Worm (Caenorhabditis elegans) whole organism, mixed stage, embryonic: ENCODE measurements around the gene C28H8.5.

Source experiments
- M03D4.4 ChIP-seq: sonication (generic microtip); optimal IDR thresholded peaks from 2 replicates; lab custom pipeline; 2017; ENCODE audit warnings: mild to moderate bottlenecking, missing genetic modification characterization, missing compliant biosample characterization
- bed-3 ChIP-seq: fragments of 200-800 bp; sonication (Bioruptor generic); optimal IDR thresholded peaks from 3 replicates; lab custom pipeline; 2018; ENCODE audit warnings: mild to moderate bottlenecking, missing genetic modification characterization, moderate library complexity, missing compliant biosample characterization
- blmp-1 ChIP-seq: fragments of 150-350 bp; optimal IDR thresholded peaks from 2 replicates; lab custom pipeline; 2014; ENCODE audit warnings: missing biosample characterization, missing genetic modification characterization
- ceh-39 ChIP-seq: fragments of 150-350 bp; optimal IDR thresholded peaks from 2 replicates; lab custom pipeline; 2014; ENCODE audit warnings: missing biosample characterization, missing genetic modification characterization
- ceh-43 ChIP-seq: fragments of 200-800 bp; sonication (Bioruptor generic); optimal IDR thresholded peaks from 2 replicates; lab custom pipeline; 2018; ENCODE audit warnings: mild to moderate bottlenecking, missing genetic modification characterization, moderate library complexity, missing compliant biosample characterization
- ceh-83 ChIP-seq: fragments of 200-800 bp; sonication (Bioruptor generic); optimal IDR thresholded peaks from 2 replicates; lab custom pipeline; 2018; ENCODE audit warnings: mild to moderate bottlenecking, missing genetic modification characterization, missing compliant biosample characterization
- ces-1 ChIP-seq: fragments of 150-350 bp; optimal IDR thresholded peaks from 2 replicates; lab custom pipeline; 2014; ENCODE audit warnings: missing biosample characterization, missing genetic modification reagents, missing genetic modification characterization
- cnd-1 ChIP-seq: fragments of 200-800 bp; sonication (Bioruptor generic); optimal IDR thresholded peaks from 2 replicates; lab custom pipeline; 2018; ENCODE audit warnings: mild to moderate bottlenecking, missing genetic modification characterization, missing compliant biosample characterization
- drap-1 ChIP-seq: fragments of 200-800 bp; sonication (Bioruptor generic); optimal IDR thresholded peaks from 3 replicates; lab custom pipeline; 2018; ENCODE audit warnings: mild to moderate bottlenecking, missing genetic modification characterization, missing compliant biosample characterization
- elt-1 ChIP-seq: sonication (generic microtip); optimal IDR thresholded peaks from 2 replicates; lab custom pipeline; 2017; ENCODE audit warnings: missing genetic modification characterization, mild to moderate bottlenecking, missing compliant biosample characterization, antibody characterized with exemption, moderate library complexity, borderline replicate concordance; ENCODE audit not compliant: insufficient read depth
- elt-3 ChIP-seq: fragments of 150-350 bp; optimal IDR thresholded peaks from 2 replicates; lab custom pipeline; 2014; ENCODE audit warnings: missing biosample characterization, missing genetic modification characterization
- flh-1 ChIP-seq: fragments of 200-800 bp; sonication (Bioruptor generic); optimal IDR thresholded peaks from 2 replicates; lab custom pipeline; 2018; ENCODE audit warnings: mild to moderate bottlenecking, missing genetic modification characterization, moderate library complexity, missing compliant biosample characterization
- ham-2 ChIP-seq: fragments of 200-800 bp; sonication (Bioruptor generic); optimal IDR thresholded peaks from 2 replicates; lab custom pipeline; 2018; ENCODE audit warnings: mild to moderate bottlenecking, missing genetic modification characterization, missing compliant biosample characterization
- lin-13 ChIP-seq: fragments of 150-350 bp; optimal IDR thresholded peaks from 2 replicates; lab custom pipeline; 2014; ENCODE audit warnings: missing biosample characterization, missing genetic modification characterization
- lin-32 ChIP-seq: fragments of 200-800 bp; sonication (Bioruptor generic); optimal IDR thresholded peaks from 2 replicates; lab custom pipeline; 2018; ENCODE audit warnings: mild to moderate bottlenecking, missing genetic modification characterization, missing compliant biosample characterization
- lsy-2 ChIP-seq: fragments of 150-350 bp; optimal IDR thresholded peaks from 2 replicates; lab custom pipeline; 2014; ENCODE audit warnings: missing biosample characterization, missing genetic modification characterization
- mab-5 ChIP-seq: fragments of 150-350 bp; optimal IDR thresholded peaks from 2 replicates; lab custom pipeline; 2014; ENCODE audit warnings: missing biosample characterization, missing genetic modification characterization
- mep-1 ChIP-seq: fragments of 150-350 bp; optimal IDR thresholded peaks from 2 replicates; lab custom pipeline; 2017; ENCODE audit warnings: missing biosample characterization, missing genetic modification reagents, missing genetic modification characterization, inconsistent platforms
- mls-2 ChIP-seq: sonication (generic microtip); optimal IDR thresholded peaks from 2 replicates; lab custom pipeline; 2016; ENCODE audit warnings: mild to moderate bottlenecking, missing genetic modification characterization, moderate library complexity, missing compliant biosample characterization
- nhr-12 ChIP-seq: fragments of 150-350 bp; optimal IDR thresholded peaks from 2 replicates; lab custom pipeline; 2014; ENCODE audit warnings: missing biosample characterization, missing genetic modification characterization
- nhr-2 ChIP-seq: fragments of 150-350 bp; optimal IDR thresholded peaks from 2 replicates; lab custom pipeline; 2014; ENCODE audit warnings: missing biosample characterization, missing genetic modification characterization
- nhr-76 ChIP-seq: sonication (generic microtip); optimal IDR thresholded peaks from 2 replicates; lab custom pipeline; 2017; ENCODE audit warnings: missing biosample characterization, missing genetic modification characterization
- pha-4 ChIP-seq: fragments of 150-350 bp; optimal IDR thresholded peaks from 2 replicates; lab custom pipeline; 2018; ENCODE audit warnings: missing biosample characterization, missing genetic modification reagents, missing genetic modification characterization
- sem-2 ChIP-seq: fragments of 200-800 bp; sonication (Bioruptor generic); optimal IDR thresholded peaks from 2 replicates; lab custom pipeline; 2018; ENCODE audit warnings: mild to moderate bottlenecking, missing genetic modification characterization, missing compliant biosample characterization
- snpc-4 ChIP-seq: fragments of 150-350 bp; optimal IDR thresholded peaks from 2 replicates; lab custom pipeline; 2014; ENCODE audit warnings: missing biosample characterization, missing genetic modification characterization
- sptf-1 ChIP-seq: sonication (generic microtip); optimal IDR thresholded peaks from 2 replicates; lab custom pipeline; 2017; ENCODE audit warnings: mild to moderate bottlenecking, missing genetic modification characterization, moderate library complexity, missing compliant biosample characterization
- tbx-8 ChIP-seq: fragments of 200-800 bp; sonication (Bioruptor generic); optimal IDR thresholded peaks from 2 replicates; lab custom pipeline; 2018; ENCODE audit warnings: mild to moderate bottlenecking, missing genetic modification characterization, moderate library complexity, missing compliant biosample characterization
- unc-120 ChIP-seq: sonication (generic microtip); optimal IDR thresholded peaks from 2 replicates; lab custom pipeline; 2017; ENCODE audit warnings: missing genetic modification characterization, missing compliant biosample characterization; ENCODE audit not compliant: poor library complexity, severe bottlenecking
- unc-39 ChIP-seq: fragments of 150-350 bp; optimal IDR thresholded peaks from 2 replicates; lab custom pipeline; 2014; ENCODE audit warnings: missing biosample characterization, missing genetic modification characterization
- unc-62 ChIP-seq: fragments of 150-350 bp; optimal IDR thresholded peaks from 2 replicates; lab custom pipeline; 2014; ENCODE audit warnings: missing biosample characterization, missing genetic modification reagents, missing genetic modification characterization
- zip-8 ChIP-seq: fragments of 150-350 bp; optimal IDR thresholded peaks from 2 replicates; lab custom pipeline; 2014; ENCODE audit warnings: missing biosample characterization, missing genetic modification characterization
- ztf-11 ChIP-seq: fragments of 150-350 bp; optimal IDR thresholded peaks from 2 replicates; lab custom pipeline; 2014; ENCODE audit warnings: missing biosample characterization, missing genetic modification characterization

The C28H8.5 gene

ce11 chrIII:5906749-5907148 is 22.6 kb downstream of the C28H8.5 start, which contains the start of gene erd-2.2:
Gene erd-2.2, plus strand, starts transcription at chrIII:5907049.
- TF ChIP-seq ceh-83 (GFP tag; lab: Kevin White, UChicago) (no peak), lsy-2 (no peak), elt-1 (tag; lab: Kevin White, UChicago) (no peak), sptf-1 (tag; lab: Kevin White, UChicago) (no peak), nhr-76 (tag; lab: Kevin White, UChicago) (no peak), flh-1 (GFP tag; lab: Kevin White, UChicago) (no peak), bed-3 (no peak), pha-4 (no peak), mep-1 (tag; lab: Kevin White, UChicago) (no peak), ztf-11 (no peak), cnd-1 (tag; lab: Kevin White, UChicago) (no peak)

DNA sequence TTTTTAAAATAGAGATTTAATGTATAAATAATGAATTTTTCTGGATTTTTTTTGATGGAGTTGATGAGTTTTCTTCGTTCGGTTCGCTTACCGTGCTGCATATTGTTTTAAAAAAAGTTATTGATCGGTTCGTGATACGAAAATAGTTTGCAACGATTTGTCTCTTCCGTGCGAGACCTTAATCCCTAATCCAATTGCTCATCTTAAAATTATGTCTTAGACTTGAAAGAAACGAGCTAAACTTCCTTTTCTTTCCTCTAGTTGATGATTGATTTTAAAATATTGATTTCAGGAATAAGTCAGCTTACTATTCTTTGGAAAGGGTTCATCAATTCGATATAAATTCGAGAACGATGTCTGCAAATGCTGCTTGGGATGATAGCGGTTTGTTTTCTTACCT is 24.3 kb downstream of the C28H8.5 start, which contains the start of gene C28H8.3:
C28H8.3 (plus strand) TSS at position 293 of the 400 bp plus-strand sequence.
- no peak for TF ChIP-seq blmp-1 (tag; lab: Kevin White, UChicago)
- no peak for TF ChIP-seq cnd-1 (tag; lab: Kevin White, UChicago)
- no peak for TF ChIP-seq nhr-76 (tag; lab: Kevin White, UChicago)
- no peak for TF ChIP-seq drap-1 (GFP tag; lab: Kevin White, UChicago)
- TF ChIP-seq mep-1 (tag; lab: Kevin White, UChicago), result no peak
- no peak for TF ChIP-seq elt-1 (tag; lab: Kevin White, UChicago)
- no peak for TF ChIP-seq flh-1 (GFP tag; lab: Kevin White, UChicago)
- no peak for TF ChIP-seq zip-8 (tag; lab: Kevin White, UChicago)
- no peak for TF ChIP-seq snpc-4 (tag; lab: Kevin White, UChicago)

DNA sequence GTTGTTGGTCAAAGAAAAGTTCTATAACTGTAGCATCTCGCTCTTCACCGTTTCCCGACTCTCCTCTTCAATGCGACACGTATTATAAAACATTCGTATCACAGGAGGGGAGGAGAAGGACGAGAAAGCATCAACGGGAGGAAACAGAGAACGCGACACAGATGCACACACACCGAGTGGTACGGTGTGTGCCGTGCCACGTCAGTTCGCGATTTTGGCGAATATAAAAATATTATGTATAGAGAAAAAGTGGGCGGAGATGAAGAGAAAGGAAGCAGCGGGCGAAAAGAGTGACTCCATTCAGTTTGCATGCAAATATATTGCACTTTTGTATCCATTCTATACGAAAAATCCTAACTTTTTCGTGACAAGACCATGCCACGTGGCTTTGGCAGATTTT is 30.6 kb downstream of the C28H8.5 start:
- TF ChIP-seq tbx-8 (GFP tag; lab: Kevin White, UChicago) (no peak), nhr-2 (tag; lab: Kevin White, UChicago) (no peak), M03D4.4 (no peak), drap-1 (GFP tag; lab: Kevin White, UChicago) (no peak), bed-3 (no peak), snpc-4 (tag; lab: Kevin White, UChicago) (no peak), ham-2 (GFP tag; lab: Kevin White, UChicago) (no peak), mls-2 (no peak), nhr-76 (tag; lab: Kevin White, UChicago) (no peak), lsy-2 (no peak), ceh-43 (GFP tag; lab: Kevin White, UChicago) (no peak), cnd-1 (tag; lab: Kevin White, UChicago) (no peak)

- TF ChIP-seq unc-62, result no peak
- no peak for TF ChIP-seq lin-32 (GFP tag; lab: Kevin White, UChicago)
- no peak for TF ChIP-seq ztf-11
- TF ChIP-seq cnd-1 (tag; lab: Kevin White, UChicago), result no peak
- TF ChIP-seq bed-3, result no peak
- no peak for TF ChIP-seq elt-3 (tag; lab: Kevin White, UChicago)
- no peak for TF ChIP-seq blmp-1 (tag; lab: Kevin White, UChicago)
- TF ChIP-seq nhr-2 (tag; lab: Kevin White, UChicago), result no peak
- TF ChIP-seq sptf-1 (tag; lab: Kevin White, UChicago), result no peak
- no peak for TF ChIP-seq ceh-39 (tag; lab: Kevin White, UChicago)
- TF ChIP-seq unc-39 (tag; lab: Kevin White, UChicago), result no peak
- no peak for TF ChIP-seq sem-2 (GFP tag; lab: Kevin White, UChicago)
- TF ChIP-seq ceh-83 (GFP tag; lab: Kevin White, UChicago), result no peak
- TF ChIP-seq lsy-2, result no peak
- no peak for TF ChIP-seq nhr-12 (tag; lab: Kevin White, UChicago)
Measured at ce11 chrIII:5915926-5916325, 31.8 kb downstream of the C28H8.5 start.

ce11 chrIII:5917365-5917958 is 33.4 kb downstream of the C28H8.5 start:
- TF ChIP-seq nhr-76 (tag; lab: Kevin White, UChicago) (no peak), lsy-2 (no peak), ces-1 (no peak), nhr-12 (tag; lab: Kevin White, UChicago) (no peak), unc-39 (tag; lab: Kevin White, UChicago) (no peak), M03D4.4 (no peak), ham-2 (GFP tag; lab: Kevin White, UChicago) (no peak), drap-1 (GFP tag; lab: Kevin White, UChicago) (no peak), pha-4 (no peak), sem-2 (GFP tag; lab: Kevin White, UChicago) (no peak), lin-13 (tag; lab: Kevin White, UChicago) (no peak), mab-5 (tag; lab: Kevin White, UChicago) (no peak), sptf-1 (tag; lab: Kevin White, UChicago) (no peak), unc-120 (tag; lab: Kevin White, UChicago) (no peak), elt-1 (tag; lab: Kevin White, UChicago) (no peak), elt-3 (tag; lab: Kevin White, UChicago) (no peak), tbx-8 (GFP tag; lab: Kevin White, UChicago) (no peak), nhr-2 (tag; lab: Kevin White, UChicago) (no peak), flh-1 (GFP tag; lab: Kevin White, UChicago) (no peak)
